Worm (Caenorhabditis elegans): ENCODE data around the gene Y73C8B.2.

Gene Y73C8B.2

ce11 chrV:3151862-3152261, 42.9 kb downstream of the Y73C8B.2 start, which contains the start of gene srab-6:
Gene srab-6 (minus strand): TSS chrV:3151962.
- TF ChIP-seq nhr-28 (tag; optimal IDR thresholded peaks at IDR 0.05) (no peak), hpl-2 (GFP tag; optimal IDR thresholded peaks at IDR 0.05) (no peak), lir-3 (tag; optimal IDR thresholded peaks at IDR 0.05; ENCODE audit: poor library complexity) (no peak), hlh-4 (tag; optimal IDR thresholded peaks at IDR 0.05) (no peak)

- no peak for TF ChIP-seq egl-27 (tag; optimal IDR thresholded peaks at IDR 0.05)
- no peak for TF ChIP-seq aha-1 (tag; optimal IDR thresholded peaks at IDR 0.05)
- no peak for TF ChIP-seq lin-13 (GFP tag; optimal IDR thresholded peaks at IDR 0.05)
These were observed 44.8 kb downstream of the Y73C8B.2 start for ce11 chrV:3149910-3150428.

ce11 chrV:3146932-3147331, 47.9 kb downstream of the Y73C8B.2 start, which contains the start of gene srab-11:
Gene srab-11 (minus strand): TSS chrV:3147032.
- TF ChIP-seq lin-13 (GFP tag; optimal IDR thresholded peaks at IDR 0.05) (no peak), rnt-1 (tag; optimal IDR thresholded peaks at IDR 0.05) (no peak), tlp-1 (tag; optimal IDR thresholded peaks at IDR 0.05) (no peak), dpl-1 (GFP tag; optimal IDR thresholded peaks at IDR 0.05) (no peak), mef-2 (tag; optimal IDR thresholded peaks at IDR 0.05) (no peak), sptf-1 (tag; optimal IDR thresholded peaks at IDR 0.05) (no peak), lin-39 (tag; optimal IDR thresholded peaks at IDR 0.05) (no peak), fkh-4 (tag; optimal IDR thresholded peaks at IDR 0.05; ENCODE audit: borderline replicate concordance) (no peak), ces-1 (GFP tag; optimal IDR thresholded peaks at IDR 0.05) (no peak), pqm-1 (tag; optimal IDR thresholded peaks at IDR 0.05) (no peak), nhr-28 (tag; optimal IDR thresholded peaks at IDR 0.05) (no peak), ztf-11 (tag; optimal IDR thresholded peaks at IDR 0.05) (no peak), zip-4 (GFP tag; optimal IDR thresholded peaks at IDR 0.05) (no peak), nhr-19 (GFP tag; conservative IDR thresholded peaks at IDR 0.05) (no peak), nhr-76 (tag; optimal IDR thresholded peaks at IDR 0.05) (no peak), unc-98 (GFP tag; IDR thresholded peaks at IDR 0.05) (no peak), xbp-1 (tag; optimal IDR thresholded peaks at IDR 0.05) (no peak), unc-86 (tag; optimal IDR thresholded peaks at IDR 0.05) (no peak), elt-3 (tag; optimal IDR thresholded peaks at IDR 0.05) (no peak)

ce11 chrV:3145241-3145640, 49.6 kb downstream of the Y73C8B.2 start:
- TF ChIP-seq pqm-1 (tag; optimal IDR thresholded peaks at IDR 0.05) (no peak), lsy-2 (tag; optimal IDR thresholded peaks at IDR 0.05) (no peak), ama-1 (optimal IDR thresholded peaks at IDR 0.05) (no peak), nhr-90 (tag; optimal IDR thresholded peaks at IDR 0.05; ENCODE audit: poor library complexity) (no peak), mdl-1 (tag; optimal IDR thresholded peaks at IDR 0.05) (no peak), pax-3 (tag; optimal IDR thresholded peaks at IDR 0.05) (no peak), lin-15B (tag; optimal IDR thresholded peaks at IDR 0.05) (no peak)

- no peak for TF ChIP-seq hpl-2 (GFP tag; optimal IDR thresholded peaks at IDR 0.05)
- TF ChIP-seq ces-1 (GFP tag; optimal IDR thresholded peaks at IDR 0.05) = no peak
- TF ChIP-seq jun-1 (tag; optimal IDR thresholded peaks at IDR 0.05) = no peak
- no peak for TF ChIP-seq fos-1 (tag; optimal IDR thresholded peaks at IDR 0.05)
- no peak for TF ChIP-seq snpc-4 (tag; optimal IDR thresholded peaks at IDR 0.05)
- no peak for TF ChIP-seq C34B4.2 (tag; optimal IDR thresholded peaks at IDR 0.05)
- no peak for TF ChIP-seq zag-1 (tag; optimal IDR thresholded peaks at IDR 0.05)
- TF ChIP-seq unc-30 (tag; optimal IDR thresholded peaks at IDR 0.05) = no peak
- no peak for TF ChIP-seq dsc-1 (tag; optimal IDR thresholded peaks at IDR 0.05)
- TF ChIP-seq lin-13 (GFP tag; optimal IDR thresholded peaks at IDR 0.05) = no peak
- no peak for TF ChIP-seq F16B12.6 (tag; optimal IDR thresholded peaks at IDR 0.05)
- TF ChIP-seq efl-3 (GFP tag; optimal IDR thresholded peaks at IDR 0.05) = no peak
- no peak for TF ChIP-seq aly-2 (tag; optimal IDR thresholded peaks at IDR 0.05)
- no peak for TF ChIP-seq rnt-1 (tag; optimal IDR thresholded peaks at IDR 0.05)
- no peak for TF ChIP-seq tlp-1 (tag; optimal IDR thresholded peaks at IDR 0.05)
- no peak for TF ChIP-seq unc-130 (tag; optimal IDR thresholded peaks at IDR 0.05)
- no peak for TF ChIP-seq lir-3 (tag; optimal IDR thresholded peaks at IDR 0.05; ENCODE audit: poor library complexity)
These were observed 50.3 kb downstream of the Y73C8B.2 start, which contains the start of gene srab-10 for ce11 chrV:3144494-3144893. Gene srab-10 (minus strand): TSS chrV:3144594.

Measured in whole organism, L1 larva.